Worm (Caenorhabditis elegans): Measurements from ENCODE around the gene F57F5.3.

Gene F57F5.3

ce11 chrV:12026878-12027477 is 20.6 kb upstream of the F57F5.3 start (continued):
- no peak for TF ChIP-seq lin-26 (GFP tag; IDR thresholded peaks at IDR 0.05)
- TF ChIP-seq lsy-27 (tag; optimal IDR thresholded peaks at IDR 0.05; ENCODE audit: borderline replicate concordance, insufficient read depth), result no peak
- no peak for TF ChIP-seq Y95B8A.8 (GFP tag; IDR thresholded peaks at IDR 0.05)
- TF ChIP-seq ceh-79 (tag; optimal IDR thresholded peaks at IDR 0.05), result no peak
- TF ChIP-seq ceh-27 (GFP tag; optimal IDR thresholded peaks at IDR 0.05), result peak; percentile 12
- no peak for TF ChIP-seq F57A8.1 (GFP tag; optimal IDR thresholded peaks at IDR 0.05)
- TF ChIP-seq ekl-4 (GFP tag; IDR thresholded peaks at IDR 0.05), result no peak
- no peak for TF ChIP-seq snpc-1.1 (tag; optimal IDR thresholded peaks at IDR 0.05; ENCODE audit: insufficient read depth)
- no peak for TF ChIP-seq hmg-20 (GFP tag; IDR thresholded peaks at IDR 0.05)
- TF ChIP-seq snpc-3.4 (tag; optimal IDR thresholded peaks at IDR 0.05), result no peak
- no peak for TF ChIP-seq let-526 (GFP tag; IDR thresholded peaks at IDR 0.05)
- no peak for TF ChIP-seq Y79H2A.3 (GFP tag; conservative IDR thresholded peaks at IDR 0.05)
- TF ChIP-seq let-607 (tag; optimal IDR thresholded peaks at IDR 0.05), result no peak
- no peak for TF ChIP-seq mcd-1 (GFP tag; IDR thresholded peaks at IDR 0.05)
- TF ChIP-seq nhr-120 (GFP tag; IDR thresholded peaks at IDR 0.05), result no peak
- no peak for TF ChIP-seq Y56A3A.18 (GFP tag; IDR thresholded peaks at IDR 0.05)
- no peak for TF ChIP-seq T26A5.8 (tag; optimal IDR thresholded peaks at IDR 0.05)
- peak; percentile 66 for TF ChIP-seq K12H6.12 (tag; optimal IDR thresholded peaks at IDR 0.05)
- no peak for TF ChIP-seq tlf-1 (GFP tag; optimal IDR thresholded peaks at IDR 0.05)
- no peak for TF ChIP-seq nfya-2 (GFP tag; IDR thresholded peaks at IDR 0.05)
- no peak for TF ChIP-seq cebp-1 (GFP tag; IDR thresholded peaks at IDR 0.05)
- TF ChIP-seq cebp-1 (tag; optimal IDR thresholded peaks at IDR 0.05), result peak; percentile 54
- peak; percentile 30 for TF ChIP-seq attf-5 (GFP tag; optimal IDR thresholded peaks at IDR 0.05)
- TF ChIP-seq F55B11.4 (tag; optimal IDR thresholded peaks at IDR 0.05; ENCODE audit: borderline replicate concordance, insufficient read depth), result no peak
- no peak for TF ChIP-seq lin-54 (GFP tag; optimal IDR thresholded peaks at IDR 0.05)
- TF ChIP-seq akir-1 (GFP tag; optimal IDR thresholded peaks at IDR 0.05), result no peak
- TF ChIP-seq nhr-90 (tag; optimal IDR thresholded peaks at IDR 0.05), result no peak
- no peak for TF ChIP-seq madf-3 (GFP tag; IDR thresholded peaks at IDR 0.05)
- no peak for TF ChIP-seq egl-44 (GFP tag; IDR thresholded peaks at IDR 0.05)
- no peak for TF ChIP-seq ZK185.1 (tag; optimal IDR thresholded peaks at IDR 0.05; ENCODE audit: poor library complexity, severe bottlenecking)
- TF ChIP-seq lir-1 (GFP tag; conservative IDR thresholded peaks at IDR 0.05), result no peak
- TF ChIP-seq bed-1 (GFP tag; IDR thresholded peaks at IDR 0.05), result no peak
- TF ChIP-seq tbp1 (GFP tag; optimal IDR thresholded peaks at IDR 0.05), result no peak
- no peak for TF ChIP-seq nhr-179 (tag; optimal IDR thresholded peaks at IDR 0.05)
- peak; percentile 26; the same call in 1 of the 2 replicates for TF ChIP-seq hmg-1.2 (GFP tag; IDR thresholded peaks at IDR 0.05)
- no peak for TF ChIP-seq athp-1 (tag; optimal IDR thresholded peaks at IDR 0.05)
- no peak for TF ChIP-seq B0035.1 (tag; optimal IDR thresholded peaks at IDR 0.05)
- TF ChIP-seq aptf-2 (GFP tag; conservative IDR thresholded peaks at IDR 0.05), result no peak
- no peak for TF ChIP-seq nfyb-1 (GFP tag; IDR thresholded peaks at IDR 0.05)
- TF ChIP-seq F22D6.2 (tag; optimal IDR thresholded peaks at IDR 0.05), result no peak
- no peak for TF ChIP-seq fkh-3 (tag; optimal IDR thresholded peaks at IDR 0.05)
- no peak for TF ChIP-seq B0019.2 (GFP tag; conservative IDR thresholded peaks at IDR 0.05)
- no peak for TF ChIP-seq T07F8.4 (tag; optimal IDR thresholded peaks at IDR 0.05)
- TF ChIP-seq F49E8.2 (tag; optimal IDR thresholded peaks at IDR 0.05; ENCODE audit: insufficient read depth), result no peak
- TF ChIP-seq K11D2.4 (GFP tag; IDR thresholded peaks at IDR 0.05), result no peak
- no peak for TF ChIP-seq mxl-1 (tag; optimal IDR thresholded peaks at IDR 0.05)
- no peak for TF ChIP-seq ztf-3 (GFP tag; optimal IDR thresholded peaks at IDR 0.05)
